Fruit fly (Drosophila melanogaster): ENCODE measurements around the gene Nepl19.
A peak's percentile ranks its signal among the peaks of the same experiment; 100 is the strongest.

Gene Nepl19

dm6 chr3R:28845981-28846380 is 33.9 kb downstream of the Nepl19 start (continued):
- TF ChIP-seq cwo (GFP tag; optimal IDR thresholded peaks at IDR 0.05): peak; percentile 93
- TF ChIP-seq CG9932 (GFP tag; IDR thresholded peaks at IDR 0.05): peak; percentile 17; the same call in 1 of the 2 replicates
- 0 out of 2 replicates have a peak, but pooled peaks have one; percentile 19 for TF ChIP-seq Bgb (GFP tag; IDR thresholded peaks at IDR 0.05; ENCODE audit: partially characterized antibody)
- peak; percentile 19 for TF ChIP-seq CG11504 (tag; optimal IDR thresholded peaks at IDR 0.05)
- TF ChIP-seq seq (GFP tag; IDR thresholded peaks at IDR 0.05): peak; percentile 52; the same call in 1 of the 2 replicates
- TF ChIP-seq sr (GFP tag; IDR thresholded peaks at IDR 0.05): peak; percentile 33; the same call in 1 of the 3 replicates
- TF ChIP-seq emc (GFP tag; optimal IDR thresholded peaks at IDR 0.05): no peak
- TF ChIP-seq pros (GFP tag; optimal IDR thresholded peaks at IDR 0.05): peak; percentile 54
- peak; percentile 26 for TF ChIP-seq D19A (tag; optimal IDR thresholded peaks at IDR 0.05)
- TF ChIP-seq kah (GFP tag; optimal IDR thresholded peaks at IDR 0.05): no peak
- no peak for TF ChIP-seq Xrp1 (GFP tag; IDR thresholded peaks at IDR 0.05)

- TF ChIP-seq Atf6 (GFP tag; IDR thresholded peaks at IDR 0.05) (peak; percentile 10; the same call in 1 of the 2 replicates), CG4360 (GFP tag; IDR thresholded peaks at IDR 0.05) (0 out of 2 replicates have a peak, but pooled peaks have one; percentile 55), stc (GFP tag; IDR thresholded peaks at IDR 0.05) (peak; percentile 60), btn (GFP tag; optimal IDR thresholded peaks at IDR 0.05) (peak; percentile 3), CG4282 (GFP tag; optimal IDR thresholded peaks at IDR 0.05) (no peak), BtbVII (GFP tag; optimal IDR thresholded peaks at IDR 0.05) (peak; percentile 4), D (optimal IDR thresholded peaks at IDR 0.05) (peak; percentile 29), D (GFP tag; optimal IDR thresholded peaks at IDR 0.05) (no peak), Elba2 (GFP tag; optimal IDR thresholded peaks at IDR 0.05) (peak; percentile 99), CG6765 (GFP tag; optimal IDR thresholded peaks at IDR 0.05) (peak; percentile 39), crp (GFP tag; optimal IDR thresholded peaks at IDR 0.05) (peak in 1 of 2 experiments; percentile 13), cg (GFP tag; optimal IDR thresholded peaks at IDR 0.05) (peak; percentile 48), Vsx1 (GFP tag; optimal IDR thresholded peaks at IDR 0.05) (no peak), Xrp1 (GFP tag; IDR thresholded peaks at IDR 0.05) (0 out of 2 replicates have a peak, but pooled peaks have one; percentile 36), bsh (GFP tag; optimal IDR thresholded peaks at IDR 0.05) (peak in 1 of 2 experiments; percentile 1), yki (optimal IDR thresholded peaks at IDR 0.05) (no peak), insv (GFP tag; optimal IDR thresholded peaks at IDR 0.05) (peak; percentile 97 to 98), Awh (GFP tag; IDR thresholded peaks at IDR 0.05) (0 out of 2 replicates have a peak, but pooled peaks have one; percentile 64), onecut (GFP tag; IDR thresholded peaks at IDR 0.05) (peak; percentile 94), sqz (GFP tag; optimal IDR thresholded peaks at IDR 0.05) (no peak), Neu2 (GFP tag; optimal IDR thresholded peaks at IDR 0.05; ENCODE audit: borderline replicate concordance) (peak; percentile 32), ap (GFP tag; IDR thresholded peaks at IDR 0.05) (no peak), zf30C (GFP tag; optimal IDR thresholded peaks at IDR 0.05) (peak; percentile 23), CG14050 (GFP tag; IDR thresholded peaks at IDR 0.05) (no peak), ara (GFP tag; IDR thresholded peaks at IDR 0.05) (0 out of 2 replicates have a peak, but pooled peaks have one; percentile 36), H2.0 (GFP tag; IDR thresholded peaks at IDR 0.05) (no peak), CG17568 (GFP tag; optimal IDR thresholded peaks at IDR 0.05) (peak; percentile 40), CG11695 (GFP tag; IDR thresholded peaks at IDR 0.05) (0 out of 3 replicates have a peak, but pooled peaks have one; percentile 12), otp (GFP tag; IDR thresholded peaks at IDR 0.05) (0 out of 3 replicates have a peak, but pooled peaks have one; percentile 2), Mes4 (GFP tag; optimal IDR thresholded peaks at IDR 0.05) (peak; percentile 28), Blimp-1 (GFP tag; optimal IDR thresholded peaks at IDR 0.05) (peak; percentile 75)
These were observed 34.5 kb downstream of the Nepl19 start for dm6 chr3R:28845377-28845876.

Data from whole organism, embryonic.